Fruit fly (Drosophila melanogaster) whole organism, wandering third instar larva: Measurements from ENCODE around the gene Oga.

ENCODE experiments used
- Dfd ChIP-seq: fragments of >200 bp; optimal IDR thresholded peaks from 2 replicates; lab custom pipeline; 2017; ENCODE audit warnings: missing biosample characterization, missing genetic modification characterization
- Jra ChIP-seq: sonication (Bioruptor generic); optimal IDR thresholded peaks from 2 replicates; lab custom pipeline; 2016; ENCODE audit warnings: missing biosample characterization, missing genetic modification characterization
- Sp1 ChIP-seq: fragments of 200-800 bp; sonication (Bioruptor generic); optimal IDR thresholded peaks from 3 replicates; lab custom pipeline; 2019; ENCODE audit warnings: missing biosample characterization, mild to moderate bottlenecking, missing genetic modification characterization, moderate library complexity

dm6 chr3R:21245846-21246245 is 27.0 kb downstream of the Oga start:
- TF ChIP-seq Jra (no peak), Sp1 (GFP tag; lab: Kevin White, UChicago) (no peak), Dfd (GFP tag; lab: Kevin White, UChicago) (no peak)
